Worm (Caenorhabditis elegans) whole organism, young adult: ENCODE data around the gene T14B4.1.

ENCODE experiments used
- B0261.1 ChIP-seq: sonication (generic microtip); optimal IDR thresholded peaks from 2 replicates; lab custom pipeline; 2016; ENCODE audit warnings: mild to moderate bottlenecking, missing genetic modification characterization, moderate library complexity, missing compliant biosample characterization
- D2030.7 ChIP-seq: fragments of 200-800 bp; sonication (Bioruptor generic); IDR thresholded peaks from 2 replicates; pipeline ENCODE4 v1.3.6; 2022; ENCODE audit warnings: missing genetic modification reagents, missing genetic modification characterization, missing compliant biosample characterization
- F22D6.2 ChIP-seq: sonication (generic microtip); optimal IDR thresholded peaks from 2 replicates; lab custom pipeline; 2016; ENCODE audit warnings: mild to moderate bottlenecking, missing genetic modification characterization, missing compliant biosample characterization
- F39B2.1 ChIP-seq: fragments of 200-800 bp; sonication (Bioruptor generic); IDR thresholded peaks from 2 replicates; pipeline ENCODE4 v1.3.6; 2022; ENCODE audit warnings: missing genetic modification reagents, missing genetic modification characterization, missing compliant biosample characterization
- Y53F4B.3 ChIP-seq: fragments of 200-800 bp; sonication (Bioruptor generic); IDR thresholded peaks from 2 replicates; pipeline ENCODE4 v1.3.6; 2022; ENCODE audit warnings: missing genetic modification reagents, missing genetic modification characterization, missing compliant biosample characterization
- Y53G8AR.9 ChIP-seq: fragments of 200-800 bp; sonication (Bioruptor generic); conservative IDR thresholded peaks from 2 replicates; pipeline ENCODE4 v1.3.6; 2022; ENCODE audit warnings: missing genetic modification reagents, missing genetic modification characterization, missing compliant biosample characterization
- Y79H2A.3 ChIP-seq: fragments of 200-800 bp; sonication (Bioruptor generic); conservative IDR thresholded peaks from 2 replicates; pipeline ENCODE4 v1.3.6; 2022; ENCODE audit warnings: missing genetic modification reagents, missing genetic modification characterization, missing compliant biosample characterization
- atf-7 ChIP-seq: sonication (generic microtip); optimal IDR thresholded peaks from 2 replicates; lab custom pipeline; 2017; ENCODE audit warnings: mild to moderate bottlenecking, missing genetic modification characterization, missing compliant biosample characterization
- bed-1 ChIP-seq: fragments of 200-800 bp; sonication (Bioruptor generic); IDR thresholded peaks from 2 replicates; pipeline ENCODE4 v1.3.6; 2022; ENCODE audit warnings: missing genetic modification reagents, missing genetic modification characterization, missing compliant biosample characterization
- bed-2 ChIP-seq: fragments of 200-800 bp; sonication (Bioruptor generic); IDR thresholded peaks from 2 replicates; pipeline ENCODE4 v1.3.6; 2022; ENCODE audit warnings: missing genetic modification reagents, missing genetic modification characterization, missing compliant biosample characterization
- ceh-40 ChIP-seq: fragments of 200-800 bp; sonication (Bioruptor generic); IDR thresholded peaks from 2 replicates; pipeline ENCODE4 v1.3.6; 2022; ENCODE audit warnings: missing genetic modification characterization, missing compliant biosample characterization
- dpff-1 ChIP-seq: sonication (generic microtip); optimal IDR thresholded peaks from 2 replicates; lab custom pipeline; 2017; ENCODE audit warnings: mild to moderate bottlenecking, missing genetic modification characterization, missing compliant biosample characterization
- fkh-3 ChIP-seq: sonication (generic microtip); optimal IDR thresholded peaks from 2 replicates; lab custom pipeline; 2016; ENCODE audit warnings: mild to moderate bottlenecking, missing genetic modification characterization, missing compliant biosample characterization
- hlh-12 ChIP-seq: sonication (generic microtip); optimal IDR thresholded peaks from 2 replicates; lab custom pipeline; 2016; ENCODE audit warnings: missing genetic modification characterization, missing compliant biosample characterization
- hmg-20 ChIP-seq: fragments of 200-800 bp; sonication (Bioruptor generic); IDR thresholded peaks from 2 replicates; pipeline ENCODE4 v1.3.6; 2022; ENCODE audit warnings: missing genetic modification reagents, missing genetic modification characterization, missing compliant biosample characterization
- lin-35 ChIP-seq, 3 experiments: fragments of 150-350 bp in 2 of 3; sonication (generic microtip) in 1 of 3; optimal IDR thresholded peaks; 2 replicates each; lab custom pipeline; 2014 to 2018; ENCODE audit warnings: missing biosample characterization in 3 of 3, missing genetic modification characterization in 3 of 3, missing genetic modification reagents in 3 of 3
- lin-40 ChIP-seq: sonication (generic microtip); optimal IDR thresholded peaks from 2 replicates; lab custom pipeline; 2016; ENCODE audit warnings: missing genetic modification characterization, mild to moderate bottlenecking, missing compliant biosample characterization, missing genotype, missing genetic modification reagents
- lin-54 ChIP-seq: fragments of 200-800 bp; sonication (Bioruptor generic); optimal IDR thresholded peaks from 2 replicates; lab custom pipeline; 2018; ENCODE audit warnings: mild to moderate bottlenecking, missing genetic modification characterization, missing compliant biosample characterization
- lsl-1 ChIP-seq: fragments of 200-800 bp; sonication (Bioruptor generic); optimal IDR thresholded peaks from 2 replicates; lab custom pipeline; 2018; ENCODE audit warnings: mild to moderate bottlenecking, missing genetic modification characterization, moderate library complexity, missing compliant biosample characterization
- lsy-27 ChIP-seq: sonication (generic microtip); optimal IDR thresholded peaks from 2 replicates; lab custom pipeline; 2017; ENCODE audit warnings: missing genetic modification characterization, mild to moderate bottlenecking, missing compliant biosample characterization, antibody characterized with exemption, missing genotype, borderline replicate concordance; ENCODE audit not compliant: insufficient read depth
- madf-10 ChIP-seq: sonication (generic microtip); optimal IDR thresholded peaks from 2 replicates; lab custom pipeline; 2016; ENCODE audit warnings: mild to moderate bottlenecking, missing genetic modification characterization, missing compliant biosample characterization
- nhr-27 ChIP-seq: fragments of 200-800 bp; sonication (Bioruptor generic); optimal IDR thresholded peaks from 2 replicates; lab custom pipeline; 2018; ENCODE audit warnings: mild to moderate bottlenecking, missing genetic modification characterization, moderate library complexity, missing compliant biosample characterization
- nhr-80 ChIP-seq: sonication (generic microtip); optimal IDR thresholded peaks from 2 replicates; lab custom pipeline; 2016; ENCODE audit warnings: missing genetic modification characterization, missing compliant biosample characterization
- snpc-1.1 ChIP-seq: sonication (generic microtip); optimal IDR thresholded peaks from 2 replicates; lab custom pipeline; 2017; ENCODE audit warnings: missing genetic modification characterization, mild to moderate bottlenecking, missing compliant biosample characterization, antibody characterized with exemption, moderate library complexity, missing genotype, missing genetic modification reagents; ENCODE audit not compliant: insufficient read depth
- snpc-4 ChIP-seq, 5 experiments: fragments of 150-350 bp in 1 of 5; sonication (generic microtip) in 4 of 5; optimal IDR thresholded peaks; 2 replicates each; lab custom pipeline; 2014 to 2018; ENCODE audit warnings: missing genetic modification characterization in 5 of 5, missing biosample characterization in 3 of 5, antibody characterized with exemption in 2 of 5, mild to moderate bottlenecking in 2 of 5, missing compliant biosample characterization in 2 of 5, missing genotype in 2 of 5, moderate library complexity in 2 of 5, missing genetic modification reagents in 1 of 5
- tbp1 ChIP-seq: fragments of 200-800 bp; sonication (Bioruptor generic); optimal IDR thresholded peaks from 2 replicates; lab custom pipeline; 2018; ENCODE audit warnings: mild to moderate bottlenecking, missing genetic modification characterization, missing compliant biosample characterization
- tbx-9 ChIP-seq: sonication (generic microtip); optimal IDR thresholded peaks from 2 replicates; lab custom pipeline; 2016; ENCODE audit warnings: borderline replicate concordance, missing genetic modification characterization, inconsistent platforms, missing compliant biosample characterization
- zfh-2 ChIP-seq: fragments of 200-800 bp; sonication (Bioruptor generic); conservative IDR thresholded peaks from 2 replicates; pipeline ENCODE4 v1.3.6; 2022; ENCODE audit warnings: missing genetic modification reagents, missing genetic modification characterization, missing compliant biosample characterization
- zim-3 ChIP-seq: sonication (generic microtip); optimal IDR thresholded peaks from 2 replicates; lab custom pipeline; 2017; ENCODE audit warnings: mild to moderate bottlenecking, missing genetic modification characterization, moderate library complexity, missing compliant biosample characterization

T14B4.1 gene

DNA sequence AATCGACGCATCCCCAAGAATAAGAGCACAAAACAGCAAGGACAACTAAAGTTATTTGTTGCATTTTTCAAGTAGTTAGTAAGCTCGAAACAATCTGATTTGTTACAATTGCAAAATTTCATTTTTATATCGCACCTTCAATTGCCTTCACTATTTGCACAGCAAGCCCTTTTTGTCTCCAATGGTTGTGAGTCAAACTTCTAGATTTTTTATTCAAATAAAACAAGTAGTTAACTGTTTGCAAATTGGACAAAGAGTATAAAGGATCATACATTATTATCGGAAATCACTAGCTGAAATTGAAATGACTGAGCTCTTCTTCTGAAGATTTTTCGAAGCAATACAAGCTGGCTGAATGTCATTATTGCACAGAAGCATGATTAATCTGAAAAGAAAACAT lies 16.1 kb downstream of the T14B4.1 start, which contains the start of gene F41G3.21:
Gene F41G3.21, minus strand, starts transcription at position 101 of the 400 bp plus-strand sequence.
- TF ChIP-seq zim-3, result no peak
- TF ChIP-seq tbp1 (GFP tag; lab: Kevin White, UChicago), result no peak
- no peak for TF ChIP-seq lin-35 (GFP tag; optimal IDR thresholded peaks at IDR 0.05; lab: Kevin White, UChicago)
- no peak for TF ChIP-seq bed-1 (GFP tag; lab: Robert Waterston, UW)
- no peak for TF ChIP-seq F39B2.1 (GFP tag; lab: Robert Waterston, UW)
- no peak for TF ChIP-seq F22D6.2 (tag; lab: Kevin White, UChicago)
- no peak for TF ChIP-seq zfh-2 (GFP tag; lab: Robert Waterston, UW)
- no peak for TF ChIP-seq lin-40
- no peak for TF ChIP-seq lsl-1
- TF ChIP-seq ceh-40 (GFP tag; lab: Robert Waterston, UW), result no peak
- no peak for TF ChIP-seq lin-54 (GFP tag; lab: Kevin White, UChicago)
- TF ChIP-seq nhr-27 (tag; lab: Kevin White, UChicago), result no peak
- TF ChIP-seq bed-2 (GFP tag; lab: Robert Waterston, UW), result no peak
- no peak for TF ChIP-seq Y53G8AR.9 (GFP tag; lab: Robert Waterston, UW)
- no peak for TF ChIP-seq snpc-1.1 (tag; lab: Kevin White, UChicago)
- TF ChIP-seq dpff-1 (tag; lab: Kevin White, UChicago), result no peak

DNA sequence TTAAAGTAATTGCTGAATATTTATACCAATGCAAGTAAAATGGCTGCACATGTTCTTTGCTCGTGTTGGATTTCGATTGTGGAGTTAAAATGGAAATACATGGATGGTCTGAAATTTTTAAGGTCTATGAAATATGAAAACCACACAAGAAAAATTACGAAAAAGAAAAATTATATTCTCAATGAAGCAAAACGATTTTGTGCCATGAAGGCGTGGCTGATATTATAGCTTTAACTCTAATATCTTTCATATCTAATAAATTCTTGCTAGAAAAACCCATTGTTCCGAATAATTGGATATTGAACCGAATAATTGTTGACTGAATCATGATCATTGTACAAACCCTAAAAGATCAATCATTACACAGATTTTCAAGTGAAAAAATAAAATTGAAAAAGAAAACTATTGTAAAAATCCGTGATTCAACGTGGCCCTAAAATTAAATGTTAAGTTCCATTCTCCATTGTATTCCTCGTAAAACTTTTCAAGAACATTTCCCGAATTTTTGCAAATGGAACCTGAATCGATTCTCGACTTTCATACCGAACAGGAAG lies 18.0 kb downstream of the T14B4.1 start, which contains the start of the genes srx-95 and fis-1:
Gene srx-95, minus strand, starts transcription at position 101 of the 554 bp plus-strand sequence.
Gene fis-1, plus strand, starts transcription at position 504 of the 554 bp plus-strand sequence.
- TF ChIP-seq Y79H2A.3 (GFP tag; lab: Robert Waterston, UW) (no peak), nhr-80 (tag; lab: Kevin White, UChicago) (no peak), Y53F4B.3 (no peak), B0261.1 (tag; lab: Kevin White, UChicago) (no peak), hmg-20 (GFP tag; lab: Robert Waterston, UW) (no peak), lsy-27 (tag; lab: Kevin White, UChicago) (no peak), hlh-12 (tag; lab: Kevin White, UChicago) (no peak)
- TF ChIP-seq, all 124 proteins: peak for 0

- no peak for TF ChIP-seq atf-7
- TF ChIP-seq, all 124 proteins: peak for 0
These were observed 19.5 kb downstream of the T14B4.1 start, which contains the start of gene F41G3.3 for ce11 chrII:6756232-6756631. Gene F41G3.3, plus strand, starts transcription at chrII:6756532.

ce11 chrII:6764734-6765133 lies 28.0 kb downstream of the T14B4.1 start, which contains the start of gene nlp-50:
Gene nlp-50, plus strand, starts transcription at chrII:6765034.
- TF ChIP-seq D2030.7 (GFP tag; lab: Robert Waterston, UW) (no peak), nhr-27 (tag; lab: Kevin White, UChicago) (no peak), madf-10 (tag; lab: Kevin White, UChicago) (no peak), fkh-3 (tag; lab: Kevin White, UChicago) (no peak), tbx-9 (tag; lab: Kevin White, UChicago) (no peak), snpc-4 (GFP tag; optimal IDR thresholded peaks at IDR 0.05; lab: Kevin White, UChicago) (no peak), snpc-4 (tag; optimal IDR thresholded peaks at IDR 0.05; lab: Kevin White, UChicago) (no peak)

- peak; percentile 51 for TF ChIP-seq nhr-80 (tag; lab: Kevin White, UChicago)
- no peak for TF ChIP-seq lsy-27 (tag; lab: Kevin White, UChicago)
- TF ChIP-seq, all 124 proteins: peak for 1
These were observed 31.3 kb downstream of the T14B4.1 start, which contains the start of gene F41G3.18 for ce11 chrII:6768014-6768413. Gene F41G3.18, plus strand, starts transcription at chrII:6768314.
